Fruit fly (Drosophila melanogaster) Kc167 (cell line): ENCODE data around the gene Psf3.

Experiments
- Myc ChIP-seq: fragments of >200 bp; optimal IDR thresholded peaks from 2 replicates; lab custom pipeline; 2017; ENCODE audit warnings: missing external identifiers
- Sin3A ChIP-seq: fragments of >200 bp; optimal IDR thresholded peaks from 2 replicates; lab custom pipeline; 2018; ENCODE audit warnings: missing external identifiers
- h ChIP-seq: fragments of >200 bp; optimal IDR thresholded peaks from 3 replicates; lab custom pipeline; 2018; ENCODE audit warnings: missing external identifiers
- psq ChIP-seq: fragments of >200 bp; optimal IDR thresholded peaks from 2 replicates; lab custom pipeline; 2017; ENCODE audit warnings: missing external identifiers
- ttk ChIP-seq: sonication (Bioruptor generic); optimal IDR thresholded peaks from 2 replicates; lab custom pipeline; 2017; ENCODE audit warnings: missing external identifiers

DNA sequence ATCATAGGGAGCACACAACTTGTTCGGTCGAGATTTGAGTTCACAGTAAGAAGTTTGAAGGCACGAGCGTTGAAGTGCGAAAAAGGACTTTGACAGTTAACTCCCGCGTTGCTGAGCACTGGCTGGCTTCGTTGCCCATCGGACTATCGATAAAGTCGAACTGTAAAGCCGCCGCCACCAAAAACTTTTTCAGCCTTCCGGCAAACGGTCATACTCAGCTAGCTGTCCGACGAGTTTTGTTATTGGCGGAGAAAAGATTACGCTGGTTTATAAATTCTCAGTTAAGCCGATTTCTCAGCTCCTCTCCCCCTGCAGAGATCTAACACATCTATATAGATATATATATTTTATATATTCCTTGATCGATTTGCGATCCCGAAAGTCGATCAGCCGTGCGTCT, at the start of gene Psf3, which contains the start of gene flw:
- TF ChIP-seq Myc (lab: Kevin White, UChicago) (no peak), Sin3A (lab: Kevin White, UChicago) (no peak), psq (lab: Kevin White, UChicago) (no peak), ttk (no peak), h (no peak)
